Fruit fly (Drosophila melanogaster): ENCODE results near the gene CG15019.
A peak's percentile ranks its signal among the peaks of the same experiment; 100 is the strongest.

CG15019 gene

DNA sequence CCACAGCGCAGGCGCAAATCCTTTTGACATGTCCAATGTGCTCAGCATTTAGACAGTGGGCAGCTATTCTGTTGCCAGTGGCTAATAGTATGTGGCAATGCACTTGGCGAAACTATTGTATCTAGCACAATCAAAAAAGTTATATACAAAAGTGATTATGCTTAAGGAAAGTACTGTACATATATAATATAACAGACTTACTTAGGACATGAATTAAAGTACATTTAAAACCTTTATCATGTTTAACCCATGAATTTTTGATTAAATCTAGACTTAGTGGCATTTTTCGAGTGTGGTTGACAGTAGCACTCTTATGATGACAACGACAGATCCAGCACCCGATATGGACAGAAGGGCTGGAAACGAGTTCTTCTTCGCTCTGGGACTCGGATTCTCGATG lies 22.8 kb downstream of the CG15019 start:
- TF ChIP-seq dmrt93B (GFP tag; optimal IDR thresholded peaks at IDR 0.05), result no peak
- TF ChIP-seq usp (GFP tag; optimal IDR thresholded peaks at IDR 0.05), result no peak
- no peak for TF ChIP-seq Mio (GFP tag; optimal IDR thresholded peaks at IDR 0.05)
- no peak for TF ChIP-seq lola (GFP tag; optimal IDR thresholded peaks at IDR 0.05)
- TF ChIP-seq sv (GFP tag; optimal IDR thresholded peaks at IDR 0.05), result no peak
- peak; percentile 47 for TF ChIP-seq fru (GFP tag; optimal IDR thresholded peaks at IDR 0.05)
- peak in 1 of 2 experiments; percentile 48 for TF ChIP-seq foxo (GFP tag; optimal IDR thresholded peaks at IDR 0.05)
- TF ChIP-seq br (GFP tag; optimal IDR thresholded peaks at IDR 0.05), result peak; percentile 33
- peak; percentile 26 for TF ChIP-seq ey (GFP tag; optimal IDR thresholded peaks at IDR 0.05)
- TF ChIP-seq sage (GFP tag; optimal IDR thresholded peaks at IDR 0.05), result no peak
- no peak for TF ChIP-seq jim (GFP tag; optimal IDR thresholded peaks at IDR 0.05)
- TF ChIP-seq Vsx2 (GFP tag; optimal IDR thresholded peaks at IDR 0.05; ENCODE audit: partially characterized antibody), result no peak
- no peak for TF ChIP-seq Abd-B (GFP tag; optimal IDR thresholded peaks at IDR 0.05)
- TF ChIP-seq HLH106 (tag; optimal IDR thresholded peaks at IDR 0.05), result peak; percentile 29
- peak; percentile 30 for TF ChIP-seq rgr (GFP tag; optimal IDR thresholded peaks at IDR 0.05)
- no peak for TF ChIP-seq dsf (GFP tag; optimal IDR thresholded peaks at IDR 0.05; ENCODE audit: borderline replicate concordance)
- no peak for TF ChIP-seq psq (GFP tag; optimal IDR thresholded peaks at IDR 0.05)
- no peak for TF ChIP-seq dl (GFP tag; optimal IDR thresholded peaks at IDR 0.05; ENCODE audit: insufficient read depth in 1 of 2, partially characterized antibody in 2 of 2)
- TF ChIP-seq Sp1 (GFP tag; optimal IDR thresholded peaks at IDR 0.05), result peak; percentile 9
- peak; percentile 41 for TF ChIP-seq h (GFP tag; optimal IDR thresholded peaks at IDR 0.05)
- no peak for TF ChIP-seq Rel (GFP tag; optimal IDR thresholded peaks at IDR 0.05)
- no peak for TF ChIP-seq Rel (tag; optimal IDR thresholded peaks at IDR 0.05)
- TF ChIP-seq Jra (GFP tag; optimal IDR thresholded peaks at IDR 0.05), result no peak
- TF ChIP-seq OdsH (GFP tag; optimal IDR thresholded peaks at IDR 0.05), result peak; percentile 31
- peak; percentile 23 for TF ChIP-seq Hnf4 (GFP tag; optimal IDR thresholded peaks at IDR 0.05)
- no peak for TF ChIP-seq Hr78 (GFP tag; optimal IDR thresholded peaks at IDR 0.05)
- no peak for TF ChIP-seq Hr83 (GFP tag; optimal IDR thresholded peaks at IDR 0.05; ENCODE audit: poor library complexity, severe bottlenecking)

DNA sequence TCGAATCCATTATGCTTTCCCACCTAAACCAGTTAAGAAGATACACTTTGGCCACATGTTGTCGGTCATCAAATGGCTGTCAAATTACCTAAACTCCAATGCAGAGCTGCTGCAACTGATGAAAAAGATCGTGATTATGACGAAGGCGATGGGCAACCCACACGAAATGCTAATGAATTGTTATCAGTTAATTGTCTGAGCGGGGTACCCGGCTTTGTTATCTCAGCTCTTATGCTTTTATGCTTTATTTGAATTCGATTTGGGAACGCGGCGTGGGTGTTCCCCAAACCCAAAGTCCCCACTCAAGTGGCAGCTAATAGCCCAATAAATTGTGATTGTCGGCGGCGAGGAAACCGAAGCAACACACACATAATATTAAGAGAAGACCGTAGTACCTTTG lies 23.3 kb downstream of the CG15019 start:
- TF ChIP-seq CrebA (GFP tag; optimal IDR thresholded peaks at IDR 0.05; ENCODE audit: borderline replicate concordance) (no peak), Myc (optimal IDR thresholded peaks at IDR 0.05) (no peak), usp (GFP tag; optimal IDR thresholded peaks at IDR 0.05) (no peak), CG32264 (GFP tag; optimal IDR thresholded peaks at IDR 0.05) (no peak), Hnf4 (GFP tag; optimal IDR thresholded peaks at IDR 0.05) (no peak), jim (GFP tag; optimal IDR thresholded peaks at IDR 0.05) (no peak), rgr (GFP tag; optimal IDR thresholded peaks at IDR 0.05) (no peak), fru (GFP tag; optimal IDR thresholded peaks at IDR 0.05) (no peak), Dfd (GFP tag; optimal IDR thresholded peaks at IDR 0.05) (no peak), sage (GFP tag; optimal IDR thresholded peaks at IDR 0.05) (no peak)

DNA sequence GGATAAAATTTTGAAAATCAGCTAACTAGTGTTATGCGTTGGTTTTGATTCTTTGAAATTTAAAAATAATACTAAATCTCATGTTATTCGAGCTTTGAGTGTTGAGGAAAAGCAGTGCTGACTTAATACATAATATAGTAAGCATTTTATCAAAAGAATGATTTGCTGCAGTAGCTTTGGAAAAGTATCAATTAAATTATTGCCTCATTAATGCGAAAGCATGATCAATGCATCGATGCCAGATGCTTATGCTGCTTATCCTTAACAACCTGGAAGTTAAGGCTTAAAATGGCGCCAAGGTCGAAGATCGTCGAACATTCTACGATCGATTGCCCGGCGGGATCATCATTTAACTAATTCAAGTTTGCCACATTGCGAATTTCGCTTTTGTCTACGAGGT lies 24.3 kb downstream of the CG15019 start, which contains the start of gene CG32240:
Gene CG32240 (minus strand): TSS at position 101 of the 400 bp plus-strand sequence.
- TF ChIP-seq Jra (GFP tag; optimal IDR thresholded peaks at IDR 0.05) (no peak), dsf (GFP tag; optimal IDR thresholded peaks at IDR 0.05; ENCODE audit: borderline replicate concordance) (no peak), Mio (GFP tag; optimal IDR thresholded peaks at IDR 0.05) (no peak), Dfd (GFP tag; optimal IDR thresholded peaks at IDR 0.05) (no peak), Hnf4 (GFP tag; optimal IDR thresholded peaks at IDR 0.05) (no peak), N (GFP tag; optimal IDR thresholded peaks at IDR 0.05) (no peak), HLH106 (tag; optimal IDR thresholded peaks at IDR 0.05) (no peak), woc (GFP tag; optimal IDR thresholded peaks at IDR 0.05) (no peak), ey (GFP tag; optimal IDR thresholded peaks at IDR 0.05) (no peak), CrebA (GFP tag; optimal IDR thresholded peaks at IDR 0.05; ENCODE audit: borderline replicate concordance) (no peak), brk (GFP tag; optimal IDR thresholded peaks at IDR 0.05) (no peak), fru (GFP tag; optimal IDR thresholded peaks at IDR 0.05) (no peak), psq (GFP tag; optimal IDR thresholded peaks at IDR 0.05) (no peak), OdsH (GFP tag; optimal IDR thresholded peaks at IDR 0.05) (no peak), Rel (GFP tag; optimal IDR thresholded peaks at IDR 0.05) (no peak), Rel (tag; optimal IDR thresholded peaks at IDR 0.05) (no peak), Hr78 (GFP tag; optimal IDR thresholded peaks at IDR 0.05) (no peak), Abd-B (GFP tag; optimal IDR thresholded peaks at IDR 0.05) (no peak), Vsx2 (GFP tag; optimal IDR thresholded peaks at IDR 0.05; ENCODE audit: partially characterized antibody) (no peak), Myc (optimal IDR thresholded peaks at IDR 0.05) (no peak), Sp1 (GFP tag; optimal IDR thresholded peaks at IDR 0.05) (no peak)

Data from whole organism, wandering third instar larva.